Worm (Caenorhabditis elegans): Measurements from ENCODE around the gene Y7A9A.1.

DNA sequence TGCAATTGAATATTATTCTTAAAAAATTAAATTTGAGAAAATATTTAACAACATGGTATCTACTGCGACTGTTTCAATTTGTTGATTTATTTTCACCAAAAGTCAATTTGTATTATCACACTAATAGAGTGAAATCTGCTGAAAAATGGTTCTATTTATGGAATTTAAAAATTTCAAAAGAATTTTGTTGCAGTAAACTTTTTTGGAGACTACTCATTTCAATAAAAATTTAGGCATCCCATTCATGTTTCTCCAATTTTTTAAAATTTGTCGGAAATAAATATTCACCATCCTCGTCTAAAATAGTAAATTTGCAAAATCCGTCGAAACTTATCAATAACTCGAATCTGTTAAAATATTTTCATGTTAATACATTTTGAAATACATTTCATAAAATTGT is 10.8 kb upstream of the Y7A9A.1 start:
- TF ChIP-seq ZK546.5 (tag; optimal IDR thresholded peaks at IDR 0.05), result no peak
- TF ChIP-seq elt-1 (tag; optimal IDR thresholded peaks at IDR 0.05), result no peak
- TF ChIP-seq dmd-4 (tag; optimal IDR thresholded peaks at IDR 0.05), result no peak
- no peak for TF ChIP-seq ztf-11 (tag; optimal IDR thresholded peaks at IDR 0.05)
- TF ChIP-seq lin-11 (tag; optimal IDR thresholded peaks at IDR 0.05), result no peak
- no peak for TF ChIP-seq unc-62 (GFP tag; optimal IDR thresholded peaks at IDR 0.05)
- no peak for TF ChIP-seq nhr-11 (tag; optimal IDR thresholded peaks at IDR 0.05)
- TF ChIP-seq ama-1 (optimal IDR thresholded peaks at IDR 0.05), result no peak
- TF ChIP-seq nhr-25 (tag; optimal IDR thresholded peaks at IDR 0.05), result no peak
- TF ChIP-seq egl-27 (tag; optimal IDR thresholded peaks at IDR 0.05), result no peak

All from whole organism, L2 larva.